Fruit fly (Drosophila melanogaster): ENCODE results near the gene sfl.

dm6 chr3L:6577313-6577852 lies 81.9 kb downstream of the sfl start:
- no peak for TF ChIP-seq EcR (GFP tag; optimal IDR thresholded peaks at IDR 0.05)
- no peak for TF ChIP-seq usp (GFP tag; optimal IDR thresholded peaks at IDR 0.05)
- no peak for TF ChIP-seq pan (optimal IDR thresholded peaks at IDR 0.05)
- no peak for TF ChIP-seq psq (optimal IDR thresholded peaks at IDR 0.05)
- no peak for TF ChIP-seq Dll (optimal IDR thresholded peaks at IDR 0.05)

Data from whole organism.